Fruit fly (Drosophila melanogaster): ENCODE data around the gene CG44013.

DNA sequence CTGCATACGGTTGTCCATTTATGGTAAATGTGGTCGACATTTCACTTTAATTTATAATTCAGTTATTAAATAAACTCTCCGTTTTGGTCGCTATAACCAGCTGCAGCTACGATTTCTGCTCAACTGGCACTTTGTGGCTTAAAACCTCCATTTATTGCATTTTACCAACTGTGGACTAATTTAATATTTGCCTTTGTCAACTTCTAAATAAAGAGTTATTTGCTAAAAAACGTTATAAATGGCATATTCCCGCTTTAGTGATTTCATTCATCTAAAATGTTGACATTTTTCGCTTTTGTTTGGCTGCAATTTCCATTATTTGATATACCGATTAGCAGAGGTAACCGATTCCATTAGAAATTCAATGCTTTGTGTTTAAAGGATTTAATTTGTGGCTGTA, 43.0 kb upstream of the CG44013 start, which contains the start of gene AOX4:
- TF ChIP-seq Sin3A (optimal IDR thresholded peaks at IDR 0.05) (no peak), h (optimal IDR thresholded peaks at IDR 0.05) (no peak)

Measured in Kc167 (cell line).